Fruit fly (Drosophila melanogaster) whole organism, embryonic: ENCODE data around the gene mRpL33.

Experiments used
- B-H1 ChIP-seq: fragments of 200-800 bp; sonication (Bioruptor generic); IDR thresholded peaks from 3 replicates; pipeline ENCODE4 v1.3.6; 2022; ENCODE audit warnings: missing biosample characterization, missing genetic modification characterization
- BEAF-32 ChIP-seq: fragments of 200-800 bp; sonication (Bioruptor generic); optimal IDR thresholded peaks from 3 replicates; lab custom pipeline; 2017; ENCODE audit warnings: missing biosample characterization, missing genetic modification characterization, mild to moderate bottlenecking, moderate library complexity, missing genetic modification reagents
- CG10274 ChIP-seq: fragments of 200-800 bp; sonication (Bioruptor generic); optimal IDR thresholded peaks from 3 replicates; lab custom pipeline; 2017; ENCODE audit warnings: missing biosample characterization, mild to moderate bottlenecking, missing genetic modification characterization
- CG10979 ChIP-seq: fragments of 200-800 bp; sonication (Bioruptor generic); optimal IDR thresholded peaks from 2 replicates; lab custom pipeline; 2018; ENCODE audit warnings: missing biosample characterization, mild to moderate bottlenecking, missing genetic modification characterization, moderate library complexity
- CG12104 ChIP-seq: fragments of 200-800 bp; sonication (Bioruptor generic); optimal IDR thresholded peaks from 3 replicates; lab custom pipeline; 2016; ENCODE audit warnings: missing biosample characterization, missing genetic modification characterization
- CG14014 ChIP-seq: fragments of 200-800 bp; sonication (Bioruptor generic); IDR thresholded peaks from 2 replicates; pipeline ENCODE4 v1.3.6; 2022; ENCODE audit warnings: missing biosample characterization, missing genetic modification characterization
- CG14441 ChIP-seq: fragments of 200-800 bp; sonication (Bioruptor generic); IDR thresholded peaks from 2 replicates; pipeline ENCODE4 v1.3.6; 2022; ENCODE audit warnings: missing biosample characterization, missing genetic modification characterization
- CG14667 ChIP-seq: fragments of 200-800 bp; sonication (Bioruptor generic); IDR thresholded peaks from 2 replicates; pipeline ENCODE4 v1.3.6; 2022; ENCODE audit warnings: missing biosample characterization, missing genetic modification characterization
- CG16863 ChIP-seq: fragments of 200-800 bp; sonication (Bioruptor generic); optimal IDR thresholded peaks from 3 replicates; lab custom pipeline; 2016; ENCODE audit warnings: missing biosample characterization, missing genetic modification characterization
- CG17328 ChIP-seq: fragments of 200-800 bp; sonication (Bioruptor generic); IDR thresholded peaks from 2 replicates; pipeline ENCODE4 v1.3.6; 2022; ENCODE audit warnings: missing biosample characterization, missing genetic modification characterization
- CG17912 ChIP-seq: fragments of 200-800 bp; sonication (Bioruptor generic); optimal IDR thresholded peaks from 2 replicates; lab custom pipeline; 2018; ENCODE audit warnings: missing biosample characterization, mild to moderate bottlenecking, missing genetic modification characterization
- CG18764 ChIP-seq: fragments of 200-800 bp; sonication (Bioruptor generic); optimal IDR thresholded peaks from 3 replicates; lab custom pipeline; 2016; ENCODE audit warnings: missing biosample characterization, missing genetic modification characterization
- CG2129 ChIP-seq: fragments of 200-800 bp; sonication (Bioruptor generic); IDR thresholded peaks from 2 replicates; pipeline ENCODE4 v1.3.6; 2022; ENCODE audit warnings: missing biosample characterization, missing genetic modification characterization; ENCODE audit not compliant: partially characterized antibody
- CG2712 ChIP-seq: fragments of 200-800 bp; optimal IDR thresholded peaks from 3 replicates; lab custom pipeline; 2019; ENCODE audit warnings: missing biosample characterization, mild to moderate bottlenecking, missing genetic modification characterization, moderate library complexity
- CG30020 ChIP-seq: fragments of 200-800 bp; optimal IDR thresholded peaks from 2 replicates; lab custom pipeline; 2019; ENCODE audit warnings: missing biosample characterization, mild to moderate bottlenecking, missing genetic modification characterization, moderate library complexity
- CG31224 ChIP-seq: fragments of 200-800 bp; sonication (Bioruptor generic); IDR thresholded peaks from 2 replicates; pipeline ENCODE4 v1.3.6; 2022; ENCODE audit warnings: missing biosample characterization, missing genetic modification characterization
- CG32772 ChIP-seq: fragments of 200-800 bp; sonication (Bioruptor generic); IDR thresholded peaks from 2 replicates; pipeline ENCODE4 v1.3.6; 2022; ENCODE audit warnings: missing biosample characterization, missing genetic modification characterization
- CG33213 ChIP-seq: fragments of 200-800 bp; sonication (Bioruptor generic); optimal IDR thresholded peaks from 3 replicates; lab custom pipeline; 2016; ENCODE audit warnings: missing biosample characterization, missing genetic modification characterization
- CG3407 ChIP-seq: fragments of 200-800 bp; sonication (Bioruptor generic); optimal IDR thresholded peaks from 2 replicates; lab custom pipeline; 2018; ENCODE audit warnings: missing biosample characterization, mild to moderate bottlenecking, missing genetic modification characterization
- CG43689 ChIP-seq: fragments of 200-800 bp; sonication (Bioruptor generic); IDR thresholded peaks from 2 replicates; pipeline ENCODE4 v1.3.6; 2022; ENCODE audit warnings: missing biosample characterization, missing genetic modification characterization
- CG6854 ChIP-seq: fragments of 200-800 bp; sonication (Bioruptor generic); optimal IDR thresholded peaks from 3 replicates; lab custom pipeline; 2017; ENCODE audit warnings: missing biosample characterization, mild to moderate bottlenecking, missing genetic modification characterization
- CG7556 ChIP-seq: fragments of 200-800 bp; sonication (Bioruptor generic); optimal IDR thresholded peaks from 2 replicates; lab custom pipeline; 2017; ENCODE audit warnings: missing biosample characterization, mild to moderate bottlenecking, missing genetic modification characterization
- CG8359 ChIP-seq: fragments of 200-800 bp; sonication (Bioruptor generic); optimal IDR thresholded peaks from 2 replicates; lab custom pipeline; 2017; ENCODE audit warnings: missing biosample characterization, mild to moderate bottlenecking, missing genetic modification characterization, borderline replicate concordance
- CG8765 ChIP-seq: fragments of 200-800 bp; sonication (Bioruptor generic); IDR thresholded peaks from 2 replicates; pipeline ENCODE4 v1.3.6; 2022; ENCODE audit warnings: missing biosample characterization, missing genetic modification characterization
- E2f1 ChIP-seq: fragments of 200-800 bp; sonication (Bioruptor generic); IDR thresholded peaks from 2 replicates; pipeline ENCODE4 v1.3.6; 2022; ENCODE audit warnings: missing biosample characterization, missing genetic modification characterization
- HLH3B ChIP-seq: fragments of 200-800 bp; sonication (Bioruptor generic); IDR thresholded peaks from 2 replicates; pipeline ENCODE4 v1.3.6; 2022; ENCODE audit warnings: missing biosample characterization, missing genetic modification characterization
- Hr51 ChIP-seq, 2 experiments: fragments of 200-800 bp; sonication (Bioruptor generic); optimal IDR thresholded peaks; 2 replicates in 1 of 2; 3 replicates in 1 of 2; lab custom pipeline; 2016 to 2018; ENCODE audit warnings: missing biosample characterization in 2 of 2, missing genetic modification characterization in 2 of 2, mild to moderate bottlenecking in 1 of 2, moderate library complexity in 1 of 2
- Hr78 ChIP-seq, 2 experiments: fragments of 200-800 bp in 1 of 2; fragments of >200 bp in 1 of 2; sonication (Bioruptor generic) in 1 of 2; optimal IDR thresholded peaks; 2 replicates each; lab custom pipeline; 2017 to 2019; ENCODE audit warnings: missing biosample characterization in 2 of 2, missing genetic modification characterization in 2 of 2, mild to moderate bottlenecking in 1 of 2, moderate library complexity in 1 of 2
- Mad ChIP-seq: fragments of 200-800 bp; sonication (Bioruptor generic); optimal IDR thresholded peaks from 2 replicates; lab custom pipeline; 2016; ENCODE audit warnings: missing biosample characterization, missing genetic modification characterization
- Max ChIP-seq: fragments of 200-800 bp; sonication (Bioruptor generic); optimal IDR thresholded peaks from 2 replicates; lab custom pipeline; 2016; ENCODE audit warnings: missing biosample characterization, mild to moderate bottlenecking, missing genetic modification characterization
- NFAT ChIP-seq: fragments of 200-800 bp; sonication (Bioruptor generic); IDR thresholded peaks from 2 replicates; pipeline ENCODE4 v1.3.6; 2022; ENCODE audit warnings: missing biosample characterization, missing genetic modification characterization
- Nf-YC ChIP-seq: fragments of 200-800 bp; optimal IDR thresholded peaks from 3 replicates; lab custom pipeline; 2019; ENCODE audit warnings: missing biosample characterization, mild to moderate bottlenecking, missing genetic modification characterization, moderate library complexity
- Pdp1 ChIP-seq, 2 experiments: fragments of 200-800 bp; sonication (Bioruptor generic); optimal IDR thresholded peaks; 3 replicates each; lab custom pipeline; 2016; ENCODE audit warnings: missing biosample characterization in 2 of 2, missing genetic modification characterization in 2 of 2, mild to moderate bottlenecking in 1 of 2, moderate library complexity in 1 of 2
- br ChIP-seq: fragments of >200 bp; optimal IDR thresholded peaks from 2 replicates; lab custom pipeline; 2017
- caup ChIP-seq: fragments of 200-800 bp; sonication (Bioruptor generic); optimal IDR thresholded peaks from 3 replicates; lab custom pipeline; 2017; ENCODE audit warnings: missing biosample characterization, mild to moderate bottlenecking, missing genetic modification characterization, moderate library complexity; ENCODE audit not compliant: severe bottlenecking
- chn ChIP-seq: fragments of 200-800 bp; sonication (Bioruptor generic); optimal IDR thresholded peaks from 2 replicates; lab custom pipeline; 2016; ENCODE audit warnings: missing biosample characterization, missing genetic modification characterization
- ci ChIP-seq: fragments of 200-800 bp; sonication (Bioruptor generic); IDR thresholded peaks from 3 replicates; pipeline ENCODE4 v1.3.6; 2022; ENCODE audit warnings: missing biosample characterization, missing genetic modification characterization
- croc ChIP-seq: fragments of 200-800 bp; sonication (Bioruptor generic); conservative IDR thresholded peaks from 3 replicates; pipeline ENCODE4 v1.3.6; 2022; ENCODE audit warnings: missing biosample characterization, missing genetic modification characterization
- dan ChIP-seq: fragments of 200-800 bp; sonication (Bioruptor generic); IDR thresholded peaks from 2 replicates; pipeline ENCODE4 v1.3.6; 2022; ENCODE audit warnings: missing biosample characterization, missing genetic modification characterization
- dimm ChIP-seq: fragments of 200-800 bp; sonication (Bioruptor generic); IDR thresholded peaks from 2 replicates; pipeline ENCODE4 v1.3.6; 2022; ENCODE audit warnings: missing biosample characterization, missing genetic modification characterization
- dm ChIP-seq: fragments of 200-800 bp; sonication (Bioruptor generic); optimal IDR thresholded peaks from 3 replicates; lab custom pipeline; 2016; ENCODE audit warnings: missing biosample characterization, missing genetic modification characterization
- fd102C ChIP-seq: fragments of 200-800 bp; sonication (Bioruptor generic); optimal IDR thresholded peaks from 2 replicates; lab custom pipeline; 2018; ENCODE audit warnings: missing biosample characterization, mild to moderate bottlenecking, missing genetic modification characterization, moderate library complexity
- gfzf ChIP-seq: fragments of 200-800 bp; sonication (Bioruptor generic); optimal IDR thresholded peaks from 2 replicates; lab custom pipeline; 2016; ENCODE audit warnings: missing biosample characterization, mild to moderate bottlenecking, missing genetic modification characterization, moderate library complexity
- klu ChIP-seq: fragments of 200-800 bp; sonication (Bioruptor generic); IDR thresholded peaks from 2 replicates; pipeline ENCODE4 v1.3.6; 2022; ENCODE audit warnings: missing biosample characterization, missing genetic modification characterization
- nau ChIP-seq: fragments of 200-800 bp; sonication (Bioruptor generic); optimal IDR thresholded peaks from 3 replicates; lab custom pipeline; 2017; ENCODE audit warnings: missing biosample characterization, mild to moderate bottlenecking, missing genetic modification characterization, missing genetic modification reagents
- phol ChIP-seq: fragments of 200-800 bp; sonication (Bioruptor generic); optimal IDR thresholded peaks from 3 replicates; lab custom pipeline; 2018; ENCODE audit warnings: missing biosample characterization, mild to moderate bottlenecking, missing genetic modification characterization, moderate library complexity
- salm ChIP-seq: fragments of 200-800 bp; sonication (Bioruptor generic); optimal IDR thresholded peaks from 2 replicates; lab custom pipeline; 2018; ENCODE audit warnings: missing biosample characterization, mild to moderate bottlenecking, missing genetic modification characterization
- scrt ChIP-seq: fragments of 200-800 bp; sonication (Bioruptor generic); optimal IDR thresholded peaks from 2 replicates; lab custom pipeline; 2018; ENCODE audit warnings: missing biosample characterization, mild to moderate bottlenecking, missing genetic modification characterization, moderate library complexity
- sens ChIP-seq: fragments of 200-800 bp; sonication (Bioruptor generic); peaks from one replicate; lab custom pipeline; 2016; ENCODE audit warnings: missing biosample characterization, missing genetic modification characterization
- stwl ChIP-seq: fragments of 200-800 bp; sonication (Bioruptor generic); optimal IDR thresholded peaks from 3 replicates; lab custom pipeline; 2018; ENCODE audit warnings: missing biosample characterization, mild to moderate bottlenecking, missing genetic modification characterization, moderate library complexity
- wek ChIP-seq: fragments of 200-800 bp; sonication (Bioruptor generic); optimal IDR thresholded peaks from 3 replicates; lab custom pipeline; 2018; ENCODE audit warnings: missing biosample characterization, mild to moderate bottlenecking, missing genetic modification characterization, moderate library complexity

mRpL33 gene

DNA sequence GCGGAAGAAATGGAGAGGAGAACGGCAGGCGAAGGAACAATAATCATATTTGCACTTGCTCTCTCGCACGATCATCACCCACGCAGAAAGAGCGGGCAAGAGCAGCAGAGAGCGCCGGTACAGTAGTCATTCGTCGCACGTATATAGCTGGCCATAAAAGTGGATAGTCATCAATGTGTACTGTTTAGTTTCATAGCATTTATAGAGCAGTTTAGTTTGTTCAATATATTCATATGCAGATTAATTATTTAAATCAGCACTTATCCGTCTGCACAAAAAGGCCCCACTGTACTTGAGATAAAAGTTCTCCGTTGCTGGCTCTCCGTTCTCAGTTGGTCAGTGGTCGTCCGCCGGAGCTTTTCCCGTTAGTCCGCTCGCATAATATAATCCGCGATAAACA is 2.8 kb upstream of the mRpL33 start (continued):
- TF ChIP-seq BEAF-32 = peak; percentile 24
- peak; percentile 99 for TF ChIP-seq CG32772 (GFP tag; lab: Robert Waterston, UW)
- TF ChIP-seq CG17912 (GFP tag; lab: Kevin White, UChicago) = peak; percentile 96
- peak; percentile 92 for TF ChIP-seq Nf-YC (tag; lab: Kevin White, UChicago)
- TF ChIP-seq Max = peak; percentile 89
- peak; percentile 99 for TF ChIP-seq NFAT
- peak; percentile 98 for TF ChIP-seq B-H1
- peak; percentile 95 for TF ChIP-seq CG8765
- TF ChIP-seq wek (GFP tag; lab: Kevin White, UChicago) = peak; percentile 89
- TF ChIP-seq gfzf (GFP tag; lab: Kevin White, UChicago) = peak; percentile 35
- TF ChIP-seq CG14441 = peak; percentile 99
- peak; percentile 97 for TF ChIP-seq Mad (GFP tag; lab: Kevin White, UChicago)
- TF ChIP-seq CG16863 (GFP tag; lab: Kevin White, UChicago) = peak; percentile 98
- peak; percentile 96 for TF ChIP-seq chn (GFP tag; lab: Kevin White, UChicago)
- TF ChIP-seq br = no peak
- peak; percentile 88 for TF ChIP-seq dan
- TF ChIP-seq CG8359 (GFP tag; lab: Kevin White, UChicago) = peak; percentile 86
- peak; percentile 96 for TF ChIP-seq CG2712 (tag; lab: Kevin White, UChicago)
- peak; percentile 96 for TF ChIP-seq CG6854
- TF ChIP-seq Hr51 (GFP tag; optimal IDR thresholded peaks at IDR 0.05; lab: Kevin White, UChicago) = peak; percentile 97
- TF ChIP-seq CG10274 (GFP tag; lab: Kevin White, UChicago) = peak; percentile 94
- TF ChIP-seq stwl = no peak
- TF ChIP-seq caup (GFP tag; lab: Kevin White, UChicago) = peak; percentile 99
- peak; percentile 99 for TF ChIP-seq dimm
- peak; percentile 98 for TF ChIP-seq CG31224 (GFP tag; lab: Robert Waterston, UW)
- TF ChIP-seq ci = peak; percentile 99
- TF ChIP-seq salm = peak; percentile 94
- peak; percentile 97 for TF ChIP-seq CG33213 (GFP tag; lab: Kevin White, UChicago)
- TF ChIP-seq CG3407 (GFP tag; lab: Kevin White, UChicago) = peak; percentile 91
- TF ChIP-seq CG17328 = peak; percentile 98
- TF ChIP-seq HLH3B (GFP tag; lab: Robert Waterston, UW) = peak; percentile 99
- TF ChIP-seq nau (GFP tag; lab: Kevin White, UChicago) = peak; percentile 96
- TF ChIP-seq klu (GFP tag; lab: Robert Waterston, UW) = peak; percentile 99
- TF ChIP-seq CG12104 (GFP tag; lab: Kevin White, UChicago) = peak; percentile 89
- TF ChIP-seq CG2129 (GFP tag; lab: Robert Waterston, UW) = no peak
- TF ChIP-seq E2f1 (GFP tag; lab: Robert Waterston, UW) = peak; percentile 99
- peak; percentile 99 for TF ChIP-seq sens (GFP tag; lab: Kevin White, UChicago)
- TF ChIP-seq CG14667 (GFP tag; lab: Robert Waterston, UW) = peak; percentile 99
- peak; percentile 94 for TF ChIP-seq dm (GFP tag; lab: Kevin White, UChicago)
- peak; percentile 95 for TF ChIP-seq phol (tag; lab: Kevin White, UChicago)
- peak; percentile 95 for TF ChIP-seq CG18764 (GFP tag; lab: Kevin White, UChicago)
- TF ChIP-seq Hr78 (GFP tag; optimal IDR thresholded peaks at IDR 0.05; lab: Kevin White, UChicago) = peak in 1 of 2 experiments; percentile 69
- peak; percentile 73 for TF ChIP-seq CG30020 (tag; lab: Kevin White, UChicago)
- peak; percentile 14 for TF ChIP-seq fd102C (GFP tag; lab: Kevin White, UChicago)
- TF ChIP-seq CG43689 (GFP tag; lab: Robert Waterston, UW) = peak; percentile 97
- peak; percentile 96 for TF ChIP-seq croc (GFP tag; lab: Robert Waterston, UW)
- peak; percentile 96 for TF ChIP-seq scrt
- TF ChIP-seq Pdp1 (GFP tag; optimal IDR thresholded peaks at IDR 0.05; lab: Kevin White, UChicago) = peak; percentile 97 to 98
- peak; percentile 99 for TF ChIP-seq CG14014 (GFP tag; lab: Robert Waterston, UW)
- TF ChIP-seq CG10979 = peak; percentile 88
- peak; percentile 96 for TF ChIP-seq CG7556 (GFP tag; lab: Kevin White, UChicago)
